Worm (Caenorhabditis elegans) whole organism, L1 larva: ENCODE data around the gene mua-3.
A peak's percentile ranks its signal among the peaks of the same experiment; 100 is the strongest.

Experiments
- aha-1 ChIP-seq: fragments of 150-350 bp; optimal IDR thresholded peaks from 2 replicates; lab custom pipeline; 2014; ENCODE audit warnings: missing biosample characterization, missing genetic modification characterization
- ceh-8 ChIP-seq: fragments of 200-800 bp; sonication (Bioruptor generic); optimal IDR thresholded peaks from 2 replicates; lab custom pipeline; 2018; ENCODE audit warnings: mild to moderate bottlenecking, missing genetic modification characterization, moderate library complexity, missing compliant biosample characterization
- ceh-82 ChIP-seq, 3 experiments: fragments of 150-350 bp in 1 of 3; sonication (generic microtip) in 2 of 3; optimal IDR thresholded peaks; 2 replicates each; lab custom pipeline; 2014 to 2017; ENCODE audit warnings: missing biosample characterization in 3 of 3, missing genetic modification characterization in 3 of 3
- ceh-88 ChIP-seq: fragments of 200-800 bp; sonication (Bioruptor generic); IDR thresholded peaks from 2 replicates; pipeline ENCODE4 v1.3.6; 2022; ENCODE audit warnings: missing genetic modification characterization, missing compliant biosample characterization
- dpl-1 ChIP-seq, 3 experiments: fragments of 150-350 bp in 2 of 3; sonication (generic microtip) in 1 of 3; optimal IDR thresholded peaks; 2 replicates each; lab custom pipeline; 2014 to 2017; ENCODE audit warnings: missing biosample characterization in 3 of 3, missing genetic modification characterization in 3 of 3, missing genetic modification reagents in 3 of 3
- dsc-1 ChIP-seq: sonication (generic microtip); optimal IDR thresholded peaks from 2 replicates; lab custom pipeline; 2016; ENCODE audit warnings: mild to moderate bottlenecking, missing genetic modification characterization, missing compliant biosample characterization
- efl-1 ChIP-seq, 4 experiments: fragments of 150-350 bp; optimal IDR thresholded peaks in 3 of 4; peaks in 1 of 4; 1 replicate in 1 of 4; 2 replicates in 3 of 4; lab custom pipeline; 2014; ENCODE audit warnings: missing biosample characterization in 2 of 4, missing genetic modification characterization in 2 of 4, missing genetic modification reagents in 2 of 4
- egl-13 ChIP-seq: sonication (generic microtip); optimal IDR thresholded peaks from 2 replicates; lab custom pipeline; 2016; ENCODE audit warnings: missing genotype, missing genetic modification reagents, missing genetic modification characterization, missing compliant biosample characterization
- elt-2 ChIP-seq: sonication (generic microtip); optimal IDR thresholded peaks from 2 replicates; lab custom pipeline; 2016; ENCODE audit warnings: missing genetic modification characterization, mild to moderate bottlenecking, inconsistent platforms, missing compliant biosample characterization, missing genetic modification reagents
- elt-3 ChIP-seq, 6 experiments: fragments of 150-350 bp in 1 of 6; sonication (generic microtip); optimal IDR thresholded peaks; 2 replicates each; lab custom pipeline; 2017 to 2018; ENCODE audit warnings: missing biosample characterization in 6 of 6, missing genetic modification characterization in 6 of 6, inconsistent platforms in 1 of 6
- fkh-10 ChIP-seq: sonication (generic microtip); optimal IDR thresholded peaks from 2 replicates; lab custom pipeline; 2017; ENCODE audit warnings: missing biosample characterization, missing genetic modification reagents, missing genetic modification characterization
- fkh-4 ChIP-seq: sonication (generic microtip); optimal IDR thresholded peaks from 2 replicates; lab custom pipeline; 2016; ENCODE audit warnings: missing compliant biosample characterization, missing genetic modification characterization, borderline replicate concordance
- fkh-8 ChIP-seq: sonication (generic microtip); optimal IDR thresholded peaks from 2 replicates; lab custom pipeline; 2016; ENCODE audit warnings: mild to moderate bottlenecking, missing genetic modification characterization, missing compliant biosample characterization
- isw-1 ChIP-seq: fragments of 200-800 bp; sonication (Bioruptor generic); IDR thresholded peaks from 2 replicates; pipeline ENCODE4 v1.3.6; 2022; ENCODE audit warnings: missing genetic modification characterization, missing compliant biosample characterization
- jun-1 ChIP-seq: fragments of 150-350 bp; optimal IDR thresholded peaks from 2 replicates; lab custom pipeline; 2014; ENCODE audit warnings: missing biosample characterization, missing genetic modification reagents, missing genetic modification characterization
- lin-13 ChIP-seq: fragments of 150-350 bp; optimal IDR thresholded peaks from 2 replicates; lab custom pipeline; 2014; ENCODE audit warnings: missing biosample characterization, missing genetic modification reagents, missing genetic modification characterization
- lin-14 ChIP-seq: fragments of 200-800 bp; sonication (Bioruptor generic); optimal IDR thresholded peaks from 2 replicates; lab custom pipeline; 2018; ENCODE audit warnings: mild to moderate bottlenecking, missing genetic modification characterization, moderate library complexity, missing compliant biosample characterization
- lin-15B ChIP-seq: fragments of 150-350 bp; sonication (generic microtip); optimal IDR thresholded peaks from 3 replicates; lab custom pipeline; 2014; ENCODE audit warnings: missing biosample characterization, missing genetic modification characterization
- lin-35 ChIP-seq, 2 experiments: fragments of 150-350 bp; optimal IDR thresholded peaks; 2 replicates each; lab custom pipeline; 2014; ENCODE audit warnings: missing biosample characterization in 2 of 2, missing genetic modification characterization in 2 of 2, missing genetic modification reagents in 2 of 2
- lin-39 ChIP-seq: fragments of 150-350 bp; optimal IDR thresholded peaks from 2 replicates; lab custom pipeline; 2014; ENCODE audit warnings: missing biosample characterization, missing genetic modification reagents, missing genetic modification characterization
- lir-3 ChIP-seq: sonication (generic microtip); optimal IDR thresholded peaks from 2 replicates; lab custom pipeline; 2016; ENCODE audit warnings: mild to moderate bottlenecking, missing genetic modification characterization, moderate library complexity, missing compliant biosample characterization; ENCODE audit not compliant: poor library complexity
- lsy-2 ChIP-seq, 2 experiments: fragments of 150-350 bp; optimal IDR thresholded peaks; 2 replicates each; lab custom pipeline; 2014; ENCODE audit warnings: missing biosample characterization in 2 of 2, missing genetic modification characterization in 2 of 2
- mab-9 ChIP-seq: fragments of 200-800 bp; sonication (Bioruptor generic); IDR thresholded peaks from 2 replicates; pipeline ENCODE4 v1.3.6; 2022; ENCODE audit warnings: missing genetic modification reagents, missing genetic modification characterization, missing compliant biosample characterization
- nhr-19 ChIP-seq: fragments of 200-800 bp; sonication (Bioruptor generic); conservative IDR thresholded peaks from 2 replicates; pipeline ENCODE4 v1.3.6; 2022; ENCODE audit warnings: missing genetic modification characterization, missing compliant biosample characterization
- nhr-20 ChIP-seq: sonication (generic microtip); optimal IDR thresholded peaks from 2 replicates; lab custom pipeline; 2016; ENCODE audit warnings: mild to moderate bottlenecking, missing genetic modification characterization, missing compliant biosample characterization
- nhr-47 ChIP-seq: sonication (generic microtip); optimal IDR thresholded peaks from 2 replicates; lab custom pipeline; 2016; ENCODE audit warnings: mild to moderate bottlenecking, missing genetic modification characterization, moderate library complexity, missing compliant biosample characterization
- nhr-71 ChIP-seq: sonication (generic microtip); optimal IDR thresholded peaks from 2 replicates; lab custom pipeline; 2016; ENCODE audit warnings: mild to moderate bottlenecking, missing genetic modification characterization, moderate library complexity, missing compliant biosample characterization
- nhr-84 ChIP-seq: sonication (generic microtip); optimal IDR thresholded peaks from 2 replicates; lab custom pipeline; 2017; ENCODE audit warnings: missing biosample characterization, missing genetic modification characterization
- nhr-90 ChIP-seq: sonication (generic microtip); optimal IDR thresholded peaks from 2 replicates; lab custom pipeline; 2016; ENCODE audit warnings: mild to moderate bottlenecking, missing genetic modification characterization, missing compliant biosample characterization; ENCODE audit not compliant: poor library complexity
- pax-3 ChIP-seq: fragments of 200-800 bp; sonication (Bioruptor generic); optimal IDR thresholded peaks from 2 replicates; lab custom pipeline; 2018; ENCODE audit warnings: mild to moderate bottlenecking, missing genetic modification characterization, moderate library complexity, missing compliant biosample characterization
- rnt-1 ChIP-seq: sonication (generic microtip); optimal IDR thresholded peaks from 2 replicates; lab custom pipeline; 2016; ENCODE audit warnings: mild to moderate bottlenecking, missing genetic modification characterization, moderate library complexity, missing compliant biosample characterization
- snu-23 ChIP-seq: sonication (generic microtip); optimal IDR thresholded peaks from 2 replicates; lab custom pipeline; 2016; ENCODE audit warnings: missing genetic modification characterization, missing compliant biosample characterization
- swsn-7 ChIP-seq: sonication (generic microtip); optimal IDR thresholded peaks from 2 replicates; lab custom pipeline; 2016; ENCODE audit warnings: missing genetic modification characterization, missing compliant biosample characterization
- tbx-2 ChIP-seq: sonication (generic microtip); optimal IDR thresholded peaks from 2 replicates; lab custom pipeline; 2016; ENCODE audit warnings: missing genetic modification characterization, missing compliant biosample characterization
- unc-30 ChIP-seq: sonication (generic microtip); optimal IDR thresholded peaks from 2 replicates; lab custom pipeline; 2017; ENCODE audit warnings: missing biosample characterization, missing genetic modification characterization
- unc-86 ChIP-seq: sonication (generic microtip); optimal IDR thresholded peaks from 2 replicates; lab custom pipeline; 2016; ENCODE audit warnings: missing genetic modification characterization, missing compliant biosample characterization
- unc-98 ChIP-seq: fragments of 200-800 bp; sonication (Bioruptor generic); IDR thresholded peaks from 2 replicates; pipeline ENCODE4 v1.3.6; 2022; ENCODE audit warnings: missing genetic modification characterization, missing compliant biosample characterization
- vab-15 ChIP-seq: sonication (generic microtip); optimal IDR thresholded peaks from 2 replicates; lab custom pipeline; 2017; ENCODE audit warnings: missing genotype, mild to moderate bottlenecking, missing genetic modification characterization, missing compliant biosample characterization
- xbp-1 ChIP-seq: sonication (generic microtip); optimal IDR thresholded peaks from 2 replicates; lab custom pipeline; 2016; ENCODE audit warnings: missing genetic modification characterization, missing compliant biosample characterization
- ztf-11 ChIP-seq, 2 experiments: sonication (generic microtip); optimal IDR thresholded peaks; 2 replicates each; lab custom pipeline; 2016 to 2017; ENCODE audit warnings: missing genetic modification characterization in 2 of 2, missing biosample characterization in 1 of 2, missing compliant biosample characterization in 1 of 2

mua-3 gene

ce11 chrIII:10123586-10124233 lies 36.8 kb upstream of the mua-3 start, which contains the start of gene ttll-4:
ttll-4 (plus strand) TSS chrIII:10124183.
- TF ChIP-seq lin-14 (GFP tag; lab: Kevin White, UChicago): peak; percentile 82
- peak in 2 of 3 experiments; percentile 0 to 48 for TF ChIP-seq dpl-1 (GFP tag; optimal IDR thresholded peaks at IDR 0.05; lab: Kevin White, UChicago)
- TF ChIP-seq egl-13: peak; percentile 59
- TF ChIP-seq jun-1 (tag; lab: Kevin White, UChicago): no peak
- peak; percentile 57 for TF ChIP-seq xbp-1 (tag; lab: Kevin White, UChicago)
- TF ChIP-seq aha-1 (tag; lab: Kevin White, UChicago): no peak
- no peak for TF ChIP-seq ceh-8
- TF ChIP-seq mab-9: peak; percentile 58; the same call in 1 of the 2 replicates
- peak; percentile 31 for TF ChIP-seq nhr-90 (tag; lab: Kevin White, UChicago)
- peak; percentile 81 for TF ChIP-seq nhr-71 (tag; lab: Kevin White, UChicago)
- TF ChIP-seq lin-13 (GFP tag; lab: Kevin White, UChicago): peak; percentile 53
- peak; percentile 35; the same call in 1 of the 2 replicates for TF ChIP-seq ceh-88 (GFP tag; lab: Robert Waterston, UW)
- peak; percentile 72 for TF ChIP-seq unc-86
- TF ChIP-seq tbx-2 (tag; lab: Kevin White, UChicago): peak; percentile 59
- peak in 1 of 2 experiments; percentile 15 for TF ChIP-seq lin-35 (GFP tag; optimal IDR thresholded peaks at IDR 0.05; lab: Kevin White, UChicago)
- peak; percentile 58 for TF ChIP-seq snu-23 (GFP tag; lab: Kevin White, UChicago)
- TF ChIP-seq isw-1: peak; percentile 78
- TF ChIP-seq fkh-8 (tag; lab: Kevin White, UChicago): peak; percentile 56
- peak; percentile 48 for TF ChIP-seq fkh-10 (GFP tag; lab: Kevin White, UChicago)
- TF ChIP-seq lin-15B (tag; lab: Kevin White, UChicago): peak; percentile 64
- peak; percentile 29 for TF ChIP-seq pax-3 (tag; lab: Kevin White, UChicago)
- TF ChIP-seq lin-39 (tag; lab: Kevin White, UChicago): no peak
- TF ChIP-seq lsy-2 (tag; optimal IDR thresholded peaks at IDR 0.05; lab: Kevin White, UChicago): peak; percentile 43 to 55
- peak; percentile 65 for TF ChIP-seq swsn-7 (tag; lab: Kevin White, UChicago)
- peak; percentile 34 for TF ChIP-seq vab-15 (tag; lab: Kevin White, UChicago)
- peak; percentile 72 for TF ChIP-seq nhr-47 (tag; lab: Kevin White, UChicago)
- TF ChIP-seq unc-98: peak; percentile 72
- peak in 1 of 2 experiments; percentile 67 for TF ChIP-seq ztf-11 (tag; optimal IDR thresholded peaks at IDR 0.05; lab: Kevin White, UChicago)
- peak; percentile 61 for TF ChIP-seq nhr-19 (GFP tag; lab: Robert Waterston, UW)
- TF ChIP-seq nhr-20: peak; percentile 36
- TF ChIP-seq fkh-4: peak; percentile 29
- TF ChIP-seq rnt-1 (tag; lab: Kevin White, UChicago): peak; percentile 85
- TF ChIP-seq unc-30 (tag; lab: Kevin White, UChicago): no peak
- peak; percentile 69 to 81 for TF ChIP-seq efl-1 (optimal IDR thresholded peaks at IDR 0.05; lab: Kevin White, UChicago)
- TF ChIP-seq efl-1 (GFP tag; optimal IDR thresholded peaks at IDR 0.05 in 1 of 2; lab: Kevin White, UChicago): peak; percentile 47 to 80
- no peak for TF ChIP-seq elt-2 (tag; lab: Kevin White, UChicago)
- no peak for TF ChIP-seq nhr-84 (tag; lab: Kevin White, UChicago)
- TF ChIP-seq dsc-1 (tag; lab: Kevin White, UChicago): peak; percentile 71
- no peak for TF ChIP-seq elt-3 (tag; optimal IDR thresholded peaks at IDR 0.05; lab: Kevin White, UChicago)
- TF ChIP-seq ceh-82 (tag; optimal IDR thresholded peaks at IDR 0.05; lab: Kevin White, UChicago): peak; percentile 34 to 53 (median 46)
- peak; percentile 71 for TF ChIP-seq lir-3
- TF ChIP-seq, all 84 proteins: peak for 32
